Worm (Caenorhabditis elegans): ENCODE data around the gene nhr-222.

The nhr-222 gene

DNA sequence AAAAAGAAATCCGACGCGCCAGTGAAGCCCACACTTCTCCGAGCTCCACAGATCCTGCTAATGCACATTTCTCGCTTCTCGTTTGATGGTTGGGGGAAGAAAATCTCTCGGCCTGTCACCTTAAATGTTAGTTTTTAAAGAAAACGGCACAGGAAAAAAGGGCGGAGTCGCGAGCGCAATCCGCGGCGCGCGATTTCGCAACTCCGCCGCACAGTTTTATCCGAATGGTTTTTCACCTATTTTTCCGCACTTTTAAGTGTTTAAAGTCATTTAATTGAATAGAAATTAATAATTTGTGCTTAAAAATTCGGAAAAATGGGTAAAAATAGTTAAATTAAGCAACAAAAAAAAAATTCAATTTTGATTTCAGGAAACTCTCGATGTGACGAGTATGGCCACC lies 44.4 kb upstream of the nhr-222 start (continued):
- TF ChIP-seq ztf-16 (tag; optimal IDR thresholded peaks at IDR 0.05) (peak; percentile 15), K02D7.2 (tag; optimal IDR thresholded peaks at IDR 0.05) (peak; percentile 18), zip-5 (tag; optimal IDR thresholded peaks at IDR 0.05) (peak; percentile 16), hlh-13 (GFP tag; optimal IDR thresholded peaks at IDR 0.05) (no peak), hlh-8 (tag; optimal IDR thresholded peaks at IDR 0.05) (no peak), fkh-6 (tag; optimal IDR thresholded peaks at IDR 0.05) (peak; percentile 33), unc-3 (GFP tag; conservative IDR thresholded peaks at IDR 0.05) (0 out of 2 replicates have a peak, but pooled peaks have one; percentile 38), unc-3 (tag; optimal IDR thresholded peaks at IDR 0.05) (peak; percentile 55), ceh-34 (tag; optimal IDR thresholded peaks at IDR 0.05) (peak; percentile 74), ceh-48 (tag; optimal IDR thresholded peaks at IDR 0.05) (peak; percentile 34), npax-4 (tag; optimal IDR thresholded peaks at IDR 0.05) (peak; percentile 27), odd-2 (tag; optimal IDR thresholded peaks at IDR 0.05) (peak; percentile 66), mec-3 (tag; optimal IDR thresholded peaks at IDR 0.05; ENCODE audit: borderline replicate concordance) (peak; percentile 13)

DNA sequence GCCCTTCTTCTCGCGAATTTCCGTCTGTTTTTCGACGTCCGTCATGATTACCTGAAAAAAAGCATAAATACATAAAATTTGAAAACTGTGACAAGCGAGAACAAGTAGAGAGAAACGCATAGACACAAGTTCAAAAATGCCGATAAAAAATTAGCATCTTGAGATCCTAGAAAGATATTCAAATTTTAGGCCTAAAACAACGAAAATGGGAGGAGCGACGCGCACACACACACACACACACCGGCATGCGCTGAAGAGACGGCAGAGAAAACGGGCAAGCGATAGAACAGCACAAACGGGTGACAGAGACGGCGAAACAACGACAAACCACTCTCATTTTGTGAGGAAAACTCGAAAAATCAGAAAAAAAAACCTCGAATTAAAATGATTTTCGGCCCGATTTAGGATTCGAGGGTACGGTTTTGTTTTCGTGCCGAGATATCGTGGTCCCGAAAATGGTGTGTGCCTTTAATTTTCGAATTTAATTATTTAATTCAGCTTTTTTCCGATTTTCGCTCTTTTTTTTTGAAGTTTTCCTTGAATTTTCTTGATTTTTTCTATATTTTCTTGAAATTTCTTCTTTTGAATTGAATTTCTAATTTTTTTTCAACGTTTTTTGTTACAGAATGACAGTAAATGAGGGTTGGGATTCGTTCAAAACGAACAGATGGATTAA lies 42.9 kb upstream of the nhr-222 start, which contains the start of the genes rpl-11.1 and T22F3.2:
Gene rpl-11.1 (minus strand): TSS at position 51 of the 676 bp plus-strand sequence.
Gene T22F3.2 (plus strand): TSS at position 626 of the 676 bp plus-strand sequence.
- no peak for TF ChIP-seq ceh-19 (GFP tag; optimal IDR thresholded peaks at IDR 0.05)
- peak; percentile 14 for TF ChIP-seq nfya-1 (tag; optimal IDR thresholded peaks at IDR 0.05)
- TF ChIP-seq ttx-3 (tag; optimal IDR thresholded peaks at IDR 0.05) = no peak
- TF ChIP-seq ceh-2 (tag; optimal IDR thresholded peaks at IDR 0.05) = no peak

DNA sequence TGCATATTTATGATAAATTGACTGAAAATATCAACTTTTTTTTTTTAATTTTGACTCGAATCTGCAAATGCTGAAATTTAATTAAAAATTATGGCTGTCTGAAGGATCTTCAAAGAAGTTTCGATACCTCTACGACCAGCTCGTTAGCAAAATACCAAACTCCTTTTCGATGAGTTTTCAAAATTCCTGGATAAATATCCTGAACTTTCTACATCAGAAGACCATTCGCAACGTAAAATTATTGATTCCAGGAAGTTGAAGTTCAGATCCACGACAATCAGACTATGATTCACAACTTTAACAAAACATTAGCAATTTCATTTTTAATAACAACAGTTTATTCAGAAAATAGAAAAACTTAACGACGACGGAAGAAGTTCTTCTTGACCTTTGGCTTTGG lies 41.8 kb upstream of the nhr-222 start:
- no peak for TF ChIP-seq hlh-30 (tag; optimal IDR thresholded peaks at IDR 0.05; ENCODE audit: insufficient read depth)
- TF ChIP-seq pag-3 (tag; optimal IDR thresholded peaks at IDR 0.05; ENCODE audit: borderline replicate concordance) = no peak
- TF ChIP-seq pat-9 (tag; optimal IDR thresholded peaks at IDR 0.05) = no peak
- TF ChIP-seq lin-11 (tag; optimal IDR thresholded peaks at IDR 0.05) = no peak
- TF ChIP-seq lim-6 (tag; optimal IDR thresholded peaks at IDR 0.05) = no peak
- no peak for TF ChIP-seq Y22D7AL.16 (tag; optimal IDR thresholded peaks at IDR 0.05)
- no peak for TF ChIP-seq ets-4 (tag; optimal IDR thresholded peaks at IDR 0.05)
- no peak for TF ChIP-seq pqm-1 (tag; optimal IDR thresholded peaks at IDR 0.05)
- TF ChIP-seq odd-2 (tag; optimal IDR thresholded peaks at IDR 0.05) = no peak
- TF ChIP-seq zip-5 (tag; optimal IDR thresholded peaks at IDR 0.05) = no peak
- TF ChIP-seq ceh-6 (GFP tag; optimal IDR thresholded peaks at IDR 0.05) = no peak
- no peak for TF ChIP-seq dmd-4 (tag; optimal IDR thresholded peaks at IDR 0.05; ENCODE audit: borderline replicate concordance)
- TF ChIP-seq gmeb-2 (tag; optimal IDR thresholded peaks at IDR 0.05) = no peak
- no peak for TF ChIP-seq ceh-48 (tag; optimal IDR thresholded peaks at IDR 0.05)
- TF ChIP-seq fkh-6 (tag; optimal IDR thresholded peaks at IDR 0.05) = no peak
- TF ChIP-seq ceh-45 (GFP tag; IDR thresholded peaks at IDR 0.05) = no peak
- no peak for TF ChIP-seq ceh-30 (tag; optimal IDR thresholded peaks at IDR 0.05)
- TF ChIP-seq nfya-1 (tag; optimal IDR thresholded peaks at IDR 0.05) = no peak

DNA sequence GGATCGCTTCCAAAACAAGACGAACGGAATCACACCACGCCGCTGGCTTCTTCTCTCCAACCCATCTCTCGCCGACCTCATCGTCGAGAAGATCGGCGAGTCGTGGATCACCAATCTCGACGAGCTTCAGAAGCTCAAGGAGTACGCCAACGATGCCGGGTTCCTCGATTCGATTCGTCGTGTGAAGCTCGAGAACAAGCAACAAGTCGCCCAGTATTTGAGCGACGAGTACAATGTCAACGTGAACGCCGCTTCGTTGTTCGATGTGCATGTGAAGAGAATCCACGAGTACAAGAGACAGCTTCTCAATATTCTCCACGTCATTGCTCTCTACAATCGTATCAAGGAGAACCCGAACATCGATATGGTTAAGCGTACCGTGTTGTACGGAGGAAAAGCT lies 40.4 kb upstream of the nhr-222 start:
- TF ChIP-seq ceh-30 (tag; optimal IDR thresholded peaks at IDR 0.05) (no peak), zip-5 (tag; optimal IDR thresholded peaks at IDR 0.05) (no peak), che-1 (tag; optimal IDR thresholded peaks at IDR 0.05) (no peak)

DNA sequence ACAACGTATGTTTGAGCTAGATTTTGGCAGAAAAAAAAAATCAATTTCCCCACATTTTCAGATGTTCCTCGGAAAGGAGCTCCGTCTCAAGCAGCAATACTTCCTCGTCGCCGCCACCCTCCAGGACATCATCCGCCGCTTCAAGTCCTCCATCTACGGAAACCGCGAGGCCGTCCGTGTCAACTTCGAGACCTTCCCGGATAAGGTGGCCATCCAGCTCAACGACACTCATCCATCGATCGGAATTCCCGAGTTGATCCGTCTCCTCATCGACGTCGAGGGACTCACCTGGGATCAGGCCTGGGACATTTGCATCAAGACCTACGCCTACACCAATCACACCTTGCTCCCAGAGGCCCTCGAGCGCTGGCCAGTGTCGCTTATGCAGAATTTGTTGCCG lies 39.4 kb upstream of the nhr-222 start:
- TF ChIP-seq ahr-1 (tag; optimal IDR thresholded peaks at IDR 0.05) (no peak), hlh-30 (tag; optimal IDR thresholded peaks at IDR 0.05; ENCODE audit: insufficient read depth) (no peak), pag-3 (tag; optimal IDR thresholded peaks at IDR 0.05; ENCODE audit: borderline replicate concordance) (no peak), zip-5 (tag; optimal IDR thresholded peaks at IDR 0.05) (no peak), unc-3 (GFP tag; conservative IDR thresholded peaks at IDR 0.05) (no peak), unc-3 (tag; optimal IDR thresholded peaks at IDR 0.05) (no peak), pax-1 (tag; optimal IDR thresholded peaks at IDR 0.05) (no peak), pros-1 (tag; optimal IDR thresholded peaks at IDR 0.05) (no peak), ceh-31 (tag; optimal IDR thresholded peaks at IDR 0.05) (no peak), syd-9 (tag; optimal IDR thresholded peaks at IDR 0.05) (no peak), eyg-1 (tag; optimal IDR thresholded peaks at IDR 0.05) (no peak), fkh-6 (tag; optimal IDR thresholded peaks at IDR 0.05) (no peak)
